Worm (Caenorhabditis elegans) whole organism, L2 larva: ENCODE measurements around the gene mthf-1.

Source experiments
- ZK546.5 ChIP-seq: sonication (generic microtip); optimal IDR thresholded peaks from 2 replicates; lab custom pipeline; 2017; ENCODE audit warnings: missing biosample characterization, missing genetic modification characterization
- elt-3 ChIP-seq: sonication (generic microtip); optimal IDR thresholded peaks from 2 replicates; lab custom pipeline; 2017; ENCODE audit warnings: missing biosample characterization, missing genetic modification characterization

DNA sequence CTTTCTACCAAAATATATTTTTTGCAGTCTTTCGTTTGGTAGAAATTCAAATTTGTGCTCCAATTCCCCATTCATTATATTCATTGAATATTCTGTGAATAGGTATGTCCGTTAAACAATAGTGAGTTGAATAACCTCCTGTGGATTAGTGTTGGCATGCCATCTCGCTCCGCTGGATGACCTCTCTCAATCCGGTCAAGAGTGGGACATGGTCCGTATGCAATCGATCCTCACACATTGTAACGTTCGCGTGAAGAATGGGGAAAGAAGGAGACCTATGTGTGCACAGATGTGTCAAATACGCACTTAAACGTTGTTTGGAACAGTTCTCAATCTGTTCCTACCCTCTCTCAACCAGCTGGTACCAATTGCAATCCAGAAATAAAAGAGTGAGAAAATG lies 35.6 kb upstream of the mthf-1 start:
- TF ChIP-seq elt-3 (tag; lab: Kevin White, UChicago) (no peak), ZK546.5 (tag; lab: Kevin White, UChicago) (no peak)
